Worm (Caenorhabditis elegans) whole organism, mixed stage, embryonic: Measurements from ENCODE around the gene F09C6.11.

Experiments
- bed-3 ChIP-seq: fragments of 200-800 bp; sonication (Bioruptor generic); optimal IDR thresholded peaks from 3 replicates; lab custom pipeline; 2018; ENCODE audit warnings: mild to moderate bottlenecking, missing genetic modification characterization, moderate library complexity, missing compliant biosample characterization
- blmp-1 ChIP-seq: fragments of 150-350 bp; optimal IDR thresholded peaks from 2 replicates; lab custom pipeline; 2014; ENCODE audit warnings: missing biosample characterization, missing genetic modification characterization
- ceh-39 ChIP-seq: fragments of 150-350 bp; optimal IDR thresholded peaks from 2 replicates; lab custom pipeline; 2014; ENCODE audit warnings: missing biosample characterization, missing genetic modification characterization
- ceh-43 ChIP-seq: fragments of 200-800 bp; sonication (Bioruptor generic); optimal IDR thresholded peaks from 2 replicates; lab custom pipeline; 2018; ENCODE audit warnings: mild to moderate bottlenecking, missing genetic modification characterization, moderate library complexity, missing compliant biosample characterization
- ces-1 ChIP-seq: fragments of 150-350 bp; optimal IDR thresholded peaks from 2 replicates; lab custom pipeline; 2014; ENCODE audit warnings: missing biosample characterization, missing genetic modification reagents, missing genetic modification characterization
- cnd-1 ChIP-seq: fragments of 200-800 bp; sonication (Bioruptor generic); optimal IDR thresholded peaks from 2 replicates; lab custom pipeline; 2018; ENCODE audit warnings: mild to moderate bottlenecking, missing genetic modification characterization, missing compliant biosample characterization
- drap-1 ChIP-seq: fragments of 200-800 bp; sonication (Bioruptor generic); optimal IDR thresholded peaks from 3 replicates; lab custom pipeline; 2018; ENCODE audit warnings: mild to moderate bottlenecking, missing genetic modification characterization, missing compliant biosample characterization
- elt-1 ChIP-seq: sonication (generic microtip); optimal IDR thresholded peaks from 2 replicates; lab custom pipeline; 2017; ENCODE audit warnings: missing genetic modification characterization, mild to moderate bottlenecking, missing compliant biosample characterization, antibody characterized with exemption, moderate library complexity, borderline replicate concordance; ENCODE audit not compliant: insufficient read depth
- elt-3 ChIP-seq: fragments of 150-350 bp; optimal IDR thresholded peaks from 2 replicates; lab custom pipeline; 2014; ENCODE audit warnings: missing biosample characterization, missing genetic modification characterization
- flh-1 ChIP-seq: fragments of 200-800 bp; sonication (Bioruptor generic); optimal IDR thresholded peaks from 2 replicates; lab custom pipeline; 2018; ENCODE audit warnings: mild to moderate bottlenecking, missing genetic modification characterization, moderate library complexity, missing compliant biosample characterization
- ham-2 ChIP-seq: fragments of 200-800 bp; sonication (Bioruptor generic); optimal IDR thresholded peaks from 2 replicates; lab custom pipeline; 2018; ENCODE audit warnings: mild to moderate bottlenecking, missing genetic modification characterization, missing compliant biosample characterization
- lin-13 ChIP-seq: fragments of 150-350 bp; optimal IDR thresholded peaks from 2 replicates; lab custom pipeline; 2014; ENCODE audit warnings: missing biosample characterization, missing genetic modification characterization
- lin-32 ChIP-seq: fragments of 200-800 bp; sonication (Bioruptor generic); optimal IDR thresholded peaks from 2 replicates; lab custom pipeline; 2018; ENCODE audit warnings: mild to moderate bottlenecking, missing genetic modification characterization, missing compliant biosample characterization
- lsy-2 ChIP-seq: fragments of 150-350 bp; optimal IDR thresholded peaks from 2 replicates; lab custom pipeline; 2014; ENCODE audit warnings: missing biosample characterization, missing genetic modification characterization
- mab-5 ChIP-seq: fragments of 150-350 bp; optimal IDR thresholded peaks from 2 replicates; lab custom pipeline; 2014; ENCODE audit warnings: missing biosample characterization, missing genetic modification characterization
- mep-1 ChIP-seq: fragments of 150-350 bp; optimal IDR thresholded peaks from 2 replicates; lab custom pipeline; 2017; ENCODE audit warnings: missing biosample characterization, missing genetic modification reagents, missing genetic modification characterization, inconsistent platforms
- mls-2 ChIP-seq: sonication (generic microtip); optimal IDR thresholded peaks from 2 replicates; lab custom pipeline; 2016; ENCODE audit warnings: mild to moderate bottlenecking, missing genetic modification characterization, moderate library complexity, missing compliant biosample characterization
- nhr-12 ChIP-seq: fragments of 150-350 bp; optimal IDR thresholded peaks from 2 replicates; lab custom pipeline; 2014; ENCODE audit warnings: missing biosample characterization, missing genetic modification characterization
- nhr-2 ChIP-seq: fragments of 150-350 bp; optimal IDR thresholded peaks from 2 replicates; lab custom pipeline; 2014; ENCODE audit warnings: missing biosample characterization, missing genetic modification characterization
- nhr-237 ChIP-seq: fragments of 150-350 bp; optimal IDR thresholded peaks from 2 replicates; lab custom pipeline; 2014; ENCODE audit warnings: missing biosample characterization, missing genetic modification characterization
- nhr-28 ChIP-seq: fragments of 150-350 bp; optimal IDR thresholded peaks from 2 replicates; lab custom pipeline; 2014; ENCODE audit warnings: missing biosample characterization, missing genetic modification characterization
- nhr-76 ChIP-seq: sonication (generic microtip); optimal IDR thresholded peaks from 2 replicates; lab custom pipeline; 2017; ENCODE audit warnings: missing biosample characterization, missing genetic modification characterization
- pha-4 ChIP-seq: fragments of 150-350 bp; optimal IDR thresholded peaks from 2 replicates; lab custom pipeline; 2018; ENCODE audit warnings: missing biosample characterization, missing genetic modification reagents, missing genetic modification characterization
- sem-2 ChIP-seq: fragments of 200-800 bp; sonication (Bioruptor generic); optimal IDR thresholded peaks from 2 replicates; lab custom pipeline; 2018; ENCODE audit warnings: mild to moderate bottlenecking, missing genetic modification characterization, missing compliant biosample characterization
- sptf-1 ChIP-seq: sonication (generic microtip); optimal IDR thresholded peaks from 2 replicates; lab custom pipeline; 2017; ENCODE audit warnings: mild to moderate bottlenecking, missing genetic modification characterization, moderate library complexity, missing compliant biosample characterization
- tbx-8 ChIP-seq: fragments of 200-800 bp; sonication (Bioruptor generic); optimal IDR thresholded peaks from 2 replicates; lab custom pipeline; 2018; ENCODE audit warnings: mild to moderate bottlenecking, missing genetic modification characterization, moderate library complexity, missing compliant biosample characterization
- unc-120 ChIP-seq: sonication (generic microtip); optimal IDR thresholded peaks from 2 replicates; lab custom pipeline; 2017; ENCODE audit warnings: missing genetic modification characterization, missing compliant biosample characterization; ENCODE audit not compliant: poor library complexity, severe bottlenecking
- unc-39 ChIP-seq: fragments of 150-350 bp; optimal IDR thresholded peaks from 2 replicates; lab custom pipeline; 2014; ENCODE audit warnings: missing biosample characterization, missing genetic modification characterization
- unc-62 ChIP-seq: fragments of 150-350 bp; optimal IDR thresholded peaks from 2 replicates; lab custom pipeline; 2014; ENCODE audit warnings: missing biosample characterization, missing genetic modification reagents, missing genetic modification characterization
- zip-8 ChIP-seq: fragments of 150-350 bp; optimal IDR thresholded peaks from 2 replicates; lab custom pipeline; 2014; ENCODE audit warnings: missing biosample characterization, missing genetic modification characterization
- ztf-11 ChIP-seq: fragments of 150-350 bp; optimal IDR thresholded peaks from 2 replicates; lab custom pipeline; 2014; ENCODE audit warnings: missing biosample characterization, missing genetic modification characterization

F09C6.11 gene

ce11 chrV:16916079-16916478, 34.0 kb upstream of the F09C6.11 start, which contains the start of gene F09C6.10:
F09C6.10 (minus strand) TSS chrV:16916179.
- TF ChIP-seq flh-1: no peak
- no peak for TF ChIP-seq bed-3
- no peak for TF ChIP-seq ceh-43
- TF ChIP-seq sptf-1 (tag; lab: Kevin White, UChicago): no peak

ce11 chrV:16911934-16912333, 29.8 kb upstream of the F09C6.11 start, which contains the start of gene nhr-116:
nhr-116 (plus strand) TSS chrV:16912234.
- no peak for TF ChIP-seq nhr-28 (tag; lab: Kevin White, UChicago)
- no peak for TF ChIP-seq ces-1 (GFP tag; lab: Kevin White, UChicago)
- no peak for TF ChIP-seq nhr-2 (tag; lab: Kevin White, UChicago)
- no peak for TF ChIP-seq blmp-1 (tag; lab: Kevin White, UChicago)
- no peak for TF ChIP-seq ceh-43
- TF ChIP-seq elt-3 (tag; lab: Kevin White, UChicago): no peak
- TF ChIP-seq unc-62 (GFP tag; lab: Kevin White, UChicago): no peak
- TF ChIP-seq sptf-1 (tag; lab: Kevin White, UChicago): no peak
- TF ChIP-seq pha-4 (tag; lab: Kevin White, UChicago): no peak
- TF ChIP-seq tbx-8 (GFP tag; lab: Kevin White, UChicago): no peak
- no peak for TF ChIP-seq sem-2 (GFP tag; lab: Kevin White, UChicago)
- TF ChIP-seq lin-13 (tag; lab: Kevin White, UChicago): no peak
- no peak for TF ChIP-seq nhr-237
- TF ChIP-seq ztf-11 (tag; lab: Kevin White, UChicago): no peak
- TF ChIP-seq mab-5 (tag; lab: Kevin White, UChicago): no peak
- no peak for TF ChIP-seq mls-2 (tag; lab: Kevin White, UChicago)

DNA sequence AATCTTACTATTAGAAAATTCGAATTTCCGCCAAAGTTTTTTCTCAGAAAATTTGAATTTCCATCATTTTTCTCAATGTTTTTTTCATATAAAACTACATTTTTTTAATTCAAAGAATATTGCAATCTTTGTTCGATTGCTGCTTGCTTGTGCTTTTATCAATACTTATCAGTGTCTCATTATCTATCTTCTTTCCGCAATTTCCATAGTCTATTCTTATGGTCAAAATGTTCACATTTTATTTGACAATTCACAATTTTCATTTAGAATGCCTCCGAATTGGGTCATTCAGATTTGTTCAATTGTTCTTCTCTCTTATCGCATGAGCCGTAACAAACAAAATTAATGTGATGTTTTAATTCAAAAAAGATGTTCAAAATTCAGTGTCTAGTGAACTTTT, 29.2 kb upstream of the F09C6.11 start:
- TF ChIP-seq lin-32 (GFP tag; lab: Kevin White, UChicago) (no peak), sptf-1 (tag; lab: Kevin White, UChicago) (no peak), flh-1 (no peak), tbx-8 (GFP tag; lab: Kevin White, UChicago) (no peak), ztf-11 (tag; lab: Kevin White, UChicago) (no peak), nhr-76 (tag; lab: Kevin White, UChicago) (no peak), elt-1 (tag; lab: Kevin White, UChicago) (no peak), bed-3 (no peak), zip-8 (tag; lab: Kevin White, UChicago) (no peak), nhr-2 (tag; lab: Kevin White, UChicago) (no peak), unc-62 (GFP tag; lab: Kevin White, UChicago) (no peak), nhr-28 (tag; lab: Kevin White, UChicago) (no peak), mab-5 (tag; lab: Kevin White, UChicago) (no peak), unc-39 (tag; lab: Kevin White, UChicago) (no peak), unc-120 (tag; lab: Kevin White, UChicago) (no peak), nhr-237 (no peak), elt-3 (tag; lab: Kevin White, UChicago) (no peak), nhr-12 (tag; lab: Kevin White, UChicago) (no peak)

DNA sequence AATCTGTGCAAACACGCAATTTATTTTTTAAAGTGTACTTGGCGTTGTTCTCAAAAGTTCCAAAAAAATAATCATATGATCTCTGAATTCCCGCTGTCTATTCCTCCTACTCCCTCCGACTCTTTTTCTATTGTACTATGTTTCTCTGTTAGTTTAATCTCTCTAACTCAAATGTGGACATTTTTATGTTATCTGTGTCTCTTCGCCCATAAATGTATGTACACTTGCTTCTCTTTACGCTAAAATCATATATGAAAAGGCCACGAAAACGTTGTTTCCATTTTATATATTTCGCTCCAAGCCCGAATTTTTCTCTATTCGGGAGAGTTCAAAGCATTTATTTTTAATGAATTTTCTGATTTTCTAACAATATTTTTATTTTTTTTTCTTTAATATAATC, 28.8 kb upstream of the F09C6.11 start:
- TF ChIP-seq zip-8 (tag; lab: Kevin White, UChicago) (no peak), nhr-237 (no peak), lin-32 (GFP tag; lab: Kevin White, UChicago) (no peak), blmp-1 (tag; lab: Kevin White, UChicago) (no peak)

- TF ChIP-seq elt-3 (tag; lab: Kevin White, UChicago) (no peak), bed-3 (no peak), ztf-11 (tag; lab: Kevin White, UChicago) (no peak), sptf-1 (tag; lab: Kevin White, UChicago) (no peak), nhr-76 (tag; lab: Kevin White, UChicago) (no peak), ham-2 (GFP tag; lab: Kevin White, UChicago) (no peak), elt-1 (tag; lab: Kevin White, UChicago) (no peak), unc-120 (tag; lab: Kevin White, UChicago) (no peak), nhr-237 (no peak), nhr-2 (tag; lab: Kevin White, UChicago) (no peak), lsy-2 (tag; lab: Kevin White, UChicago) (no peak), ceh-43 (no peak), cnd-1 (tag; lab: Kevin White, UChicago) (no peak), ceh-39 (no peak), drap-1 (GFP tag; lab: Kevin White, UChicago) (no peak), mep-1 (no peak)
Measured at ce11 chrV:16909871-16910270, 27.8 kb upstream of the F09C6.11 start, which contains the start of gene F09C6.16. F09C6.16 (minus strand) TSS chrV:16909971.
